Worm (Caenorhabditis elegans): Measurements from ENCODE around the gene F21C10.11.

The F21C10.11 gene

DNA sequence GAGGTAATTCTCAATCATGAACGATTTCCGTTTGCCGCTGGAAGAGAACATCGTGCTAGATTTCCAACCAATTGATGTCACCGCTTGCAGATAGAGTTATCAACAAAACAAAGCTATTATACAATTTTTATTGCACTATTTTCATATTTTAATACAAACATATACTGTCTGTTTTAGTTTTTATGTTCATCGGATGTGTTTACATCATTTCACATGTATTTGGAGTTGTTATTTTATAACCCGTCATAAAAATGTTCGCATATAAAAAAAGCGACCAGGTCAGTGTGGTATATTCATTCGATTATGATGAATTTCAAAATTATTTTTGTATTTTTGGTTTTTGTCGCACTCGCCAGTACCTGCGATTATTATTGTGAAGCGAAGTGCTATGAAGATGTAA lies at the start of gene F21C10.11:
Gene F21C10.11 (plus strand): TSS at position 301 of the 400 bp plus-strand sequence.
- TF ChIP-seq rcor-1 (GFP tag; IDR thresholded peaks at IDR 0.05) = no peak
- no peak for TF ChIP-seq F23B12.7 (tag; optimal IDR thresholded peaks at IDR 0.05; ENCODE audit: insufficient read depth)
- TF ChIP-seq mcd-1 (GFP tag; IDR thresholded peaks at IDR 0.05) = no peak
- no peak for TF ChIP-seq sea-2 (GFP tag; IDR thresholded peaks at IDR 0.05)
- no peak for TF ChIP-seq F22D6.2 (tag; optimal IDR thresholded peaks at IDR 0.05)
- TF ChIP-seq repo-1 (tag; optimal IDR thresholded peaks at IDR 0.05) = no peak
- TF ChIP-seq Y53G8AR.9 (GFP tag; conservative IDR thresholded peaks at IDR 0.05) = no peak

DNA sequence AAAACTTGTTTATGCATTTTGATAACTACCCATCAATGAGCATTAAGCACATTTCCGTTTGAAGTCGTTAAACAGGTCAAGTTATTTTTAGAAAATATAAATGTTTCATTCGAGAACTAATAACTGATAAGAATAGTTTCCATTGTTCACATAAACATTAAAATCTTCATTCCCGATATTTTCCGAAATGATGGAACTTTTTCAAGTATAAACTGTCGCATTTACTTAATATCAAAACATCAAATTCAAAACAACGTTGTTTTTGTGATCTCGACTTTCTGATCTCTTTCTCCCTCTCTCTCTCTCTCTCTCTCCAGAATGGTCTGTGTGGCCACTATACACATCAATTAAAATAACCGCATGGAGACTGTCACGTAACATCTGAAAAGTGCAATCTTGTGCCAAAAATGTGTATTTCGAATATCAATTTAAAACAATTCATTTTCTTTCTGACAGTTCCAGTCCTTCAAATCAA lies 48.9 kb upstream of the F21C10.11 start:
- TF ChIP-seq mcd-1 (GFP tag; IDR thresholded peaks at IDR 0.05) = no peak
- TF ChIP-seq cebp-1 (GFP tag; IDR thresholded peaks at IDR 0.05) = 0 out of 2 replicates have a peak, but pooled peaks have one; percentile 26
- peak; percentile 32 for TF ChIP-seq cebp-1 (tag; optimal IDR thresholded peaks at IDR 0.05)
- TF ChIP-seq B0261.1 (tag; optimal IDR thresholded peaks at IDR 0.05) = no peak
- peak; percentile 12 for TF ChIP-seq pha-4 (tag; optimal IDR thresholded peaks at IDR 0.05)
- no peak for TF ChIP-seq zfh-2 (GFP tag; conservative IDR thresholded peaks at IDR 0.05)
- TF ChIP-seq xnd-1 (tag; optimal IDR thresholded peaks at IDR 0.05) = no peak
- TF ChIP-seq ZK185.1 (tag; optimal IDR thresholded peaks at IDR 0.05; ENCODE audit: poor library complexity, severe bottlenecking) = peak; percentile 11
- TF ChIP-seq ama-1 (optimal IDR thresholded peaks at IDR 0.05) = peak; percentile 69
- TF ChIP-seq ama-1 (GFP tag; optimal IDR thresholded peaks at IDR 0.05) = no peak
- no peak for TF ChIP-seq nhr-120 (GFP tag; IDR thresholded peaks at IDR 0.05)
- peak; percentile 37; the same call in 1 of the 2 replicates for TF ChIP-seq B0336.3 (GFP tag; IDR thresholded peaks at IDR 0.05)
- TF ChIP-seq nhr-80 (tag; optimal IDR thresholded peaks at IDR 0.05) = peak; percentile 64

DNA sequence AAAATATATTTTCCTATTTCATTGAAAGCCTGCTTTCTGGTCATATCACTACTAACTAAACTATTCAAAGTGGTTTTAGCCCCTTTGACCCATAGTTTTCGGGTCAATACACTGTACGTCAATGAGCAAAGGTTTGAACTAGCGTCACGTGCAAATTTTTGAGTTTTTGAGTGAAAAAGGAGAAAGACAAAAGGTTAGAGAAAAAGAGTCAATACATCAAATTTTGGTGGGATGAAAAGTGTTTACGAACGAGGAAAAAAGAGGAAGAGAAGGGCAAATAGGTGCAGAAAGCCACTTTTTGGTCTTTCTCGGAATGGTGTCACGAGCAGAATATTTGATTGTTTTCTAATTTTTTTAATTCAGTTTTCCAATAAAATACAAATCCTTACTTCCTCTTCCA lies 47.5 kb upstream of the F21C10.11 start:
- TF ChIP-seq rec-8 (tag; optimal IDR thresholded peaks at IDR 0.05) (no peak), Y56A3A.18 (GFP tag; IDR thresholded peaks at IDR 0.05) (no peak), ztf-26 (tag; optimal IDR thresholded peaks at IDR 0.05) (no peak), zim-3 (tag; optimal IDR thresholded peaks at IDR 0.05) (no peak), mel-28 (tag; optimal IDR thresholded peaks at IDR 0.05; ENCODE audit: borderline replicate concordance) (no peak), fkh-3 (tag; optimal IDR thresholded peaks at IDR 0.05) (no peak), F23B12.7 (tag; optimal IDR thresholded peaks at IDR 0.05; ENCODE audit: insufficient read depth) (no peak), lin-35 (GFP tag; optimal IDR thresholded peaks at IDR 0.05) (no peak), egrh-3 (GFP tag; IDR thresholded peaks at IDR 0.05) (no peak), xnd-1 (tag; optimal IDR thresholded peaks at IDR 0.05) (no peak), rcor-1 (GFP tag; IDR thresholded peaks at IDR 0.05) (no peak), dpl-1 (GFP tag; optimal IDR thresholded peaks at IDR 0.05) (no peak), Y95B8A.8 (GFP tag; IDR thresholded peaks at IDR 0.05) (no peak), ztf-28 (GFP tag; IDR thresholded peaks at IDR 0.05) (no peak)

DNA sequence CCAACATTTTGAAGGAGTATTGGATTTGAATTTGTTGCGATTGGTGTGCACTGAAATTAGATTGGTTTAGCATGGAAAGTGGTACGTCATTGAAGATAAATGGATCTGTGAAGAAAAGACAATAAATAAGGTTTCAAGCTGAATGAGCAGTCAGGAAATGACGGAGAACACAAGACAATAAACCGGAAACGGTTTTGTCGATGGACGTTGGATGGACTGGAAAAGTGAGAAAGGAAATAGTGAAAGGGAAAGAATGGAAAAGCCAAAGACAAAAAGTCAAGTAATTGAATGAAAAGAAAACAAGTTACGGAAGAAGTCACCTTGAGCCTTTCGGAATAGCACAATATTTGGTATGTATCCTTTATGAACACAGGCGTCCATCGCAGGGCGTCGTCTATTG lies 47.0 kb upstream of the F21C10.11 start, which contains the start of gene T27E4.7:
Gene T27E4.7 (minus strand): TSS at position 50 of the 400 bp plus-strand sequence.
- TF ChIP-seq Y53F4B.3 (GFP tag; IDR thresholded peaks at IDR 0.05) (no peak), ztf-28 (GFP tag; IDR thresholded peaks at IDR 0.05) (no peak), egl-18 (GFP tag; IDR thresholded peaks at IDR 0.05) (no peak), pha-4 (tag; optimal IDR thresholded peaks at IDR 0.05) (no peak), hsf-1 (GFP tag; IDR thresholded peaks at IDR 0.05) (no peak), dox-1 (GFP tag; IDR thresholded peaks at IDR 0.05) (no peak), ama-1 (optimal IDR thresholded peaks at IDR 0.05) (no peak), ama-1 (GFP tag; optimal IDR thresholded peaks at IDR 0.05) (no peak), C17E4.6 (GFP tag; IDR thresholded peaks at IDR 0.05) (no peak), ztf-3 (GFP tag; optimal IDR thresholded peaks at IDR 0.05) (no peak), B0336.3 (GFP tag; IDR thresholded peaks at IDR 0.05) (no peak), egrh-3 (GFP tag; IDR thresholded peaks at IDR 0.05) (no peak), efl-1 (GFP tag; optimal IDR thresholded peaks at IDR 0.05) (no peak), T07F8.4 (tag; optimal IDR thresholded peaks at IDR 0.05) (no peak), ets-4 (GFP tag; optimal IDR thresholded peaks at IDR 0.05) (no peak), F57C9.4 (tag; optimal IDR thresholded peaks at IDR 0.05) (no peak), attf-6 (GFP tag; IDR thresholded peaks at IDR 0.05) (no peak), hrde-1 (tag; optimal IDR thresholded peaks at IDR 0.05; ENCODE audit: borderline replicate concordance) (no peak)

Measured in whole organism, young adult.